Fruit fly (Drosophila melanogaster) whole organism, adult: ENCODE results near the gene U2af38.
A peak's percentile ranks its signal among the peaks of the same experiment; 100 is the strongest.

Experiments
- CG11617 ChIP-seq: fragments of 200-800 bp; sonication (Bioruptor generic); optimal IDR thresholded peaks from 2 replicates; lab custom pipeline; 2017; ENCODE audit warnings: mild to moderate bottlenecking, missing biosample characterization, missing genetic modification reagents, missing genetic modification characterization
- CG12768 ChIP-seq: fragments of 200-800 bp; sonication (Bioruptor generic); optimal IDR thresholded peaks from 2 replicates; lab custom pipeline; 2017; ENCODE audit warnings: missing biosample characterization, missing genetic modification characterization, mild to moderate bottlenecking, moderate library complexity, missing genetic modification reagents
- CG14711 ChIP-seq: fragments of 200-800 bp; sonication (Bioruptor generic); optimal IDR thresholded peaks from 2 replicates; lab custom pipeline; 2018; ENCODE audit warnings: missing biosample characterization, mild to moderate bottlenecking, missing genetic modification characterization, moderate library complexity
- CG1620 ChIP-seq: fragments of 200-800 bp; sonication (Bioruptor generic); optimal IDR thresholded peaks from 2 replicates; lab custom pipeline; 2016; ENCODE audit warnings: missing biosample characterization, missing genetic modification characterization
- CG33017 ChIP-seq: fragments of 200-800 bp; sonication (Bioruptor generic); optimal IDR thresholded peaks from 2 replicates; lab custom pipeline; 2018; ENCODE audit warnings: missing biosample characterization, mild to moderate bottlenecking, missing genetic modification characterization, moderate library complexity
- CG5204 ChIP-seq: fragments of 200-800 bp; sonication (Bioruptor generic); optimal IDR thresholded peaks from 2 replicates; lab custom pipeline; 2016; ENCODE audit warnings: missing biosample characterization, missing genetic modification characterization
- CG7045 ChIP-seq: fragments of 200-800 bp; sonication (Bioruptor generic); optimal IDR thresholded peaks from 2 replicates; lab custom pipeline; 2017; ENCODE audit warnings: missing biosample characterization, mild to moderate bottlenecking, missing genetic modification characterization
- CG7101 ChIP-seq: fragments of 200-800 bp; sonication (Bioruptor generic); optimal IDR thresholded peaks from 2 replicates; lab custom pipeline; 2018; ENCODE audit warnings: missing biosample characterization, mild to moderate bottlenecking, missing genetic modification characterization, moderate library complexity
- Clk ChIP-seq: fragments of 200-800 bp; sonication (Bioruptor generic); optimal IDR thresholded peaks from 2 replicates; lab custom pipeline; 2017; ENCODE audit warnings: missing biosample characterization, missing genetic modification characterization
- Crg-1 ChIP-seq: fragments of 200-800 bp; sonication (Bioruptor generic); optimal IDR thresholded peaks from 2 replicates; lab custom pipeline; 2016; ENCODE audit warnings: missing biosample characterization, missing genetic modification characterization
- Hr96 ChIP-seq: fragments of 200-800 bp; sonication (Bioruptor generic); optimal IDR thresholded peaks from 2 replicates; lab custom pipeline; 2016; ENCODE audit warnings: missing biosample characterization, missing genetic modification characterization
- Mnt ChIP-seq: fragments of 200-800 bp; sonication (Bioruptor generic); optimal IDR thresholded peaks from 2 replicates; lab custom pipeline; 2016; ENCODE audit warnings: missing biosample characterization, mild to moderate bottlenecking, missing genetic modification characterization
- bab1 ChIP-seq: fragments of 200-800 bp; sonication (Bioruptor generic); optimal IDR thresholded peaks from 3 replicates; lab custom pipeline; 2019; ENCODE audit warnings: missing biosample characterization, mild to moderate bottlenecking, missing genetic modification characterization, moderate library complexity
- cic ChIP-seq: fragments of 200-800 bp; sonication (Bioruptor generic); optimal IDR thresholded peaks from 2 replicates; lab custom pipeline; 2017; ENCODE audit warnings: missing biosample characterization, mild to moderate bottlenecking, missing genetic modification characterization, moderate library complexity
- cnc ChIP-seq, 2 experiments: fragments of >200 bp; optimal IDR thresholded peaks; 2 replicates each; lab custom pipeline; 2017
- kay ChIP-seq: fragments of 200-800 bp; sonication (Bioruptor generic); peaks from one replicate; lab custom pipeline; 2016; ENCODE audit warnings: missing biosample characterization, missing genetic modification characterization, borderline replicate concordance
- ovo ChIP-seq: fragments of 200-800 bp; sonication (Bioruptor generic); optimal IDR thresholded peaks from 2 replicates; lab custom pipeline; 2016; ENCODE audit warnings: missing biosample characterization, missing genetic modification characterization
- pad ChIP-seq: fragments of 200-800 bp; sonication (Bioruptor generic); optimal IDR thresholded peaks from 3 replicates; lab custom pipeline; 2017; ENCODE audit warnings: missing biosample characterization, missing genetic modification characterization, mild to moderate bottlenecking, moderate library complexity, missing genetic modification reagents
- tj ChIP-seq: fragments of 200-800 bp; sonication (Bioruptor generic); optimal IDR thresholded peaks from 3 replicates; lab custom pipeline; 2017; ENCODE audit warnings: missing biosample characterization, mild to moderate bottlenecking, missing genetic modification characterization, moderate library complexity
- toe ChIP-seq: fragments of 200-800 bp; sonication (Bioruptor generic); optimal IDR thresholded peaks from 2 replicates; lab custom pipeline; 2016; ENCODE audit warnings: missing biosample characterization, missing genetic modification characterization

The U2af38 gene

DNA sequence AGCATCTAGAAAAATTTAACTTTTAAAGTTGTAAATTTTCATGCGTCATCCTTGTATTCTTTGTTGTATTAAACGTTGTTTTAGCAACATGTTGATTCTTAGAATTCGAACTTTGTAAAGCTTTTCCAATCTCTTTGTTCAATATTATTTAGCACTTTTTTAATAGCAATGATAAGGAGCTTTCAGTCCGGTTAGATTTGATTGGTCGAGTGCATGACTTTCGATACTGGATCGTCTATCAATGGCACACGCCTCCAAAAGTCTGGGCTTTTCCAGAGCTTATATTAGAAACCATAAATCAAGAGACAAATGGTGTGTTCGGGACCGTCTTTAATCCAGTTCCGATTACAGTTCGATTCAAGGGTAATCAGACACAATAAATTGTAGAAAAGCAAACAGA lies 25.3 kb upstream of the U2af38 start:
- TF ChIP-seq Hr96 (GFP tag; lab: Kevin White, UChicago), result no peak
- TF ChIP-seq kay (GFP tag; lab: Kevin White, UChicago), result peak; percentile 35
- peak; percentile 8 for TF ChIP-seq cic
- TF ChIP-seq bab1, result no peak
- no peak for TF ChIP-seq CG14711

DNA sequence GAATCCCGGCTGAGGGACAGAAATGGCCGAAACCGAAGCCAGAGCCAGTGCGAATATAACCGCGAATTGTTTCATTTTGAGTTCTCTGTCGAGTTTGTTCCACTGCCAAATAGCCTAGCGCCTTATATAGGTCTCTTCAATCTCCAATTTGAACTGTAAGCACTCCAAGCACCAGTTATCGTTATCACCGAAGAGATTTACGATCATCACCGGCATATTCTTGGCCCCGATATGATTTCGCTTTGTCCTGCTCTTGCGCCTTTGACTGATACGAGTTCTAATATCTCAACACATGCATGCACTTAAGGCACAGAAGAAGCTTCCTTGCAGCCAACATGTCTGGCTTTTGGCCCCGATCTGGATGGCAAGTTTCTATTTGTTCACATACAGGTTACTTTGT lies 24.7 kb upstream of the U2af38 start, which contains the start of gene CG11912:
Gene CG11912, minus strand, starts transcription at position 101 of the 400 bp plus-strand sequence.
- TF ChIP-seq tj (GFP tag; lab: Kevin White, UChicago) (no peak), CG12768 (GFP tag; lab: Kevin White, UChicago) (no peak), CG7045 (GFP tag; lab: Kevin White, UChicago) (no peak), cic (no peak), Crg-1 (no peak), CG14711 (no peak), CG7101 (tag; lab: Kevin White, UChicago) (no peak), ovo (GFP tag; lab: Kevin White, UChicago) (no peak), toe (GFP tag; lab: Kevin White, UChicago) (no peak), pad (no peak), CG33017 (no peak), Mnt (no peak), bab1 (no peak), CG11617 (no peak), kay (GFP tag; lab: Kevin White, UChicago) (no peak), Clk (GFP tag; lab: Kevin White, UChicago) (no peak), CG1620 (GFP tag; lab: Kevin White, UChicago) (no peak), Hr96 (GFP tag; lab: Kevin White, UChicago) (no peak)

DNA sequence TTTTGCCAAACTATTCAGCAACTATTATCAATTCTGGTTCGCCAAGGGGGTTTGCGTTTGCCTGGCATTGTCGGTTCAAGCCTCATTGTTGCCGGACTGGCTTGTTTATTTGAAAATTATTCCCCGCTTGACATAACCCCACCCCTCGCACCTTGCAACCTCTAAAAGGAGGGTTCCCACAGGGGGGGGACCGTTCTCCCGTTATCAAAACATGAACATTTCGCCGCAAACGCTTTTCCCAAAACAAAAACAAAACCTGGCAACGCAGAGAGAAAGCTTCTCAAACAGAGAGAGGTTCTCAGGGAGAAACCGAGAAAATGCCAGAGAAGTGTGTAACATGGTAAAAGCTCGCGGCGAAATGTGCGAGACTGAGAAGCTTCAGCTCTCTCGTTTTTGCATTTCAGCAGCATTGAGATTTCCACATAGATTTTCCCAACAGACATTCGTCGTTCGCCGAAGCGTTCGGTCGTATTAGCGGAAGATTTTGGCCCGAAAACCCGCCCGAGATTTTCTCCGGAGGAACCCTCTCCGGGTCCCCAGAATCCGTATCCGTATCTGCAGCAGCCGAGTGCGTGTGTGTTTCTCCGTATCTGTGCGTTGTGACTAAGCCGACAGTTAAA lies 15.4 kb upstream of the U2af38 start:
- TF ChIP-seq Clk (GFP tag; lab: Kevin White, UChicago), result no peak
- peak; percentile 50 for TF ChIP-seq cic
- TF ChIP-seq cnc (optimal IDR thresholded peaks at IDR 0.05; lab: Kevin White, UChicago), result no peak
- peak; percentile 26 for TF ChIP-seq ovo (GFP tag; lab: Kevin White, UChicago)
- no peak for TF ChIP-seq CG1620 (GFP tag; lab: Kevin White, UChicago)
- no peak for TF ChIP-seq bab1
- TF ChIP-seq toe (GFP tag; lab: Kevin White, UChicago), result no peak
- TF ChIP-seq kay (GFP tag; lab: Kevin White, UChicago), result peak; percentile 47
- TF ChIP-seq CG7045 (GFP tag; lab: Kevin White, UChicago), result no peak
- no peak for TF ChIP-seq CG11617
- TF ChIP-seq CG33017, result no peak
- no peak for TF ChIP-seq CG7101 (tag; lab: Kevin White, UChicago)
- TF ChIP-seq CG5204 (GFP tag; lab: Kevin White, UChicago), result no peak
- TF ChIP-seq CG14711, result no peak
- no peak for TF ChIP-seq Mnt
- TF ChIP-seq pad, result peak; percentile 17
- no peak for TF ChIP-seq Hr96 (GFP tag; lab: Kevin White, UChicago)
- TF ChIP-seq CG12768 (GFP tag; lab: Kevin White, UChicago), result peak; percentile 70
- TF ChIP-seq tj (GFP tag; lab: Kevin White, UChicago), result peak; percentile 20
- TF ChIP-seq Crg-1, result no peak

DNA sequence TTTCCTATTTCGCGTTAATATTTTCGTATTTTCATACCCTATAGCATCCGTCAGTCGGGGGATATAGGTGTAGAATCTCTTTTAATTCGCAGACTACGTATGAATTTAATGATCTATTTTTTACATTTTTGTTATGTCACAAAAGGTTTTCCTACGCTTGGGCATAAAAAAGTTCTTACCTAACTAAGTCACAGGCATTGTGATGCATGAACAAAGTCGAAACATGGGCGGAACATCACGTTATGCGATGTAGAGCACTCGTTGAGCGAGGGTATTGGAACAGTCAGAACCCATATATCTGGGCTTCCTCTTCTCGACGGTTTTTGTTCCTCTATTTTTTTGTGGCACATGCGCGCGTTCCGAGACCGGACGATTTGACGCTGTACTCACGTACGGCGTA lies 14.7 kb upstream of the U2af38 start:
- TF ChIP-seq pad, result no peak
- TF ChIP-seq tj (GFP tag; lab: Kevin White, UChicago), result no peak
- TF ChIP-seq toe (GFP tag; lab: Kevin White, UChicago), result peak; percentile 11
- no peak for TF ChIP-seq Mnt
- no peak for TF ChIP-seq CG7045 (GFP tag; lab: Kevin White, UChicago)
- peak; percentile 31 for TF ChIP-seq bab1
- no peak for TF ChIP-seq CG5204 (GFP tag; lab: Kevin White, UChicago)
- no peak for TF ChIP-seq CG14711
- TF ChIP-seq cnc (optimal IDR thresholded peaks at IDR 0.05; lab: Kevin White, UChicago), result no peak
- peak; percentile 21 for TF ChIP-seq CG7101 (tag; lab: Kevin White, UChicago)
- TF ChIP-seq CG33017, result peak; percentile 7

DNA sequence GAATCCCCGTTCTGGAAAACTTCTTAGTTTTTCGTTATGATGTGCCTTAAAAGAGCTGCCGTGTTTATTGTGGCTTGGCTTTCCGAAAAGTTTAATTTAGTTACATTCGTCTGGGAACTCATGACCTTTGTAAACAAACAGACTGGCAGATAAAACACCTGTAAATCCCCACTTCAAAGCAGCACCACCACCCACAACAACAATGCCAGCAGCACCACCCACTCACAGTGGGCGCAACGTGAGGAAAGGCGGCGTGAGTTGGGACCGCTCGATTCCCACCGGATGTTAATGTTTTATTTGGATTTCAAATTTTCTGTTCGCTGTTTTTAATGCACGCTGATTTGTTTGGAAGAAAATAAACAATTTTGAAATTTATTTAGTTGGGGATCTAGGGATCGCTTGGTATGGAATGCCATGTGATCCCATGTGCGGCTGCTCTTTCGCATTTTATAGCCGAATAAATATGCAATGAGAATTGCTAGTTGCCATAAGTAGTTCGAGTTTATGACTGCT lies 13.8 kb upstream of the U2af38 start:
- TF ChIP-seq Crg-1 (no peak), Hr96 (GFP tag; lab: Kevin White, UChicago) (no peak), pad (no peak), CG7045 (GFP tag; lab: Kevin White, UChicago) (no peak), toe (GFP tag; lab: Kevin White, UChicago) (no peak), tj (GFP tag; lab: Kevin White, UChicago) (no peak), CG7101 (tag; lab: Kevin White, UChicago) (no peak), CG12768 (GFP tag; lab: Kevin White, UChicago) (no peak), bab1 (no peak), cnc (optimal IDR thresholded peaks at IDR 0.05; lab: Kevin White, UChicago) (no peak), CG1620 (GFP tag; lab: Kevin White, UChicago) (no peak), CG5204 (GFP tag; lab: Kevin White, UChicago) (no peak), ovo (GFP tag; lab: Kevin White, UChicago) (no peak), Mnt (no peak), kay (GFP tag; lab: Kevin White, UChicago) (no peak)

DNA sequence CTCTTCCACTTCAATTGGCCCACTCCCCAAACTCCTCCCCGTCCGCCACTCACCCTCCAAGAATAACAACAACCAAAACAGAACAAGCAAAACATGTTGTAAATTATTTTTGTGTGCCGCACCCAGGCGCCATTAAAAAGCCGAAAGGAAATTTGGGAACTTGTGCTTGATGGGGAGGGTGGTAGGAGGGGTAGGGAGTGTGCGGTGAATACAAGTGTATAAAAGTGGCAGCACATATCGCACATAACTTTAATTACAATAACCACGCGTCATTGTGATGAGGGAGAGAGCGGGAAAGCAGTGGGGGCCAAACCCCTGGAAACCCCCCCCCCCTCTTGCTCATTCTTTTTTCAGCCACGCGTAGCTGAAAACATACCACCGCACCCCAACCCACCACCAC lies 12.6 kb upstream of the U2af38 start:
- TF ChIP-seq Clk (GFP tag; lab: Kevin White, UChicago) (no peak), CG5204 (GFP tag; lab: Kevin White, UChicago) (no peak), cnc (optimal IDR thresholded peaks at IDR 0.05; lab: Kevin White, UChicago) (no peak), CG7101 (tag; lab: Kevin White, UChicago) (no peak), cic (no peak), Crg-1 (no peak), kay (GFP tag; lab: Kevin White, UChicago) (no peak)
